Fruit fly (Drosophila melanogaster): ENCODE measurements around the gene strat.

Gene strat

dm6 chr2L:8284913-8285619 lies 35.1 kb upstream of the strat start (continued):
- peak; percentile 38 for TF ChIP-seq unpg (GFP tag; optimal IDR thresholded peaks at IDR 0.05)
- TF ChIP-seq CG10431 (GFP tag; optimal IDR thresholded peaks at IDR 0.05): peak; percentile 34
- TF ChIP-seq CG9437 (GFP tag; optimal IDR thresholded peaks at IDR 0.05): no peak
- TF ChIP-seq CG30020 (tag; optimal IDR thresholded peaks at IDR 0.05): no peak
- peak; percentile 23 for TF ChIP-seq Fer1 (GFP tag; optimal IDR thresholded peaks at IDR 0.05)
- no peak for TF ChIP-seq Six4 (GFP tag; optimal IDR thresholded peaks at IDR 0.05)
- no peak for TF ChIP-seq ssp (GFP tag; IDR thresholded peaks at IDR 0.05)
- TF ChIP-seq odd (GFP tag; optimal IDR thresholded peaks at IDR 0.05): peak; percentile 4
- TF ChIP-seq emc (GFP tag; optimal IDR thresholded peaks at IDR 0.05): no peak
- TF ChIP-seq CG5180 (GFP tag; optimal IDR thresholded peaks at IDR 0.05): peak; percentile 33
- no peak for TF ChIP-seq CG32772 (GFP tag; IDR thresholded peaks at IDR 0.05)
- TF ChIP-seq zfh1 (GFP tag; IDR thresholded peaks at IDR 0.05): no peak
- no peak for TF ChIP-seq CG2199 (GFP tag; IDR thresholded peaks at IDR 0.05)
- no peak for TF ChIP-seq Oaz (GFP tag; IDR thresholded peaks at IDR 0.05)
- no peak for TF ChIP-seq CG18011 (GFP tag; optimal IDR thresholded peaks at IDR 0.05)
- TF ChIP-seq CG1603 (tag; optimal IDR thresholded peaks at IDR 0.05): peak; percentile 21
- TF ChIP-seq caup (GFP tag; optimal IDR thresholded peaks at IDR 0.05; ENCODE audit: severe bottlenecking): no peak
- no peak for TF ChIP-seq CG32532 (GFP tag; IDR thresholded peaks at IDR 0.05)
- peak; percentile 6 for TF ChIP-seq az2 (GFP tag; optimal IDR thresholded peaks at IDR 0.05)
- TF ChIP-seq CG8388 (GFP tag; optimal IDR thresholded peaks at IDR 0.05): peak; percentile 28
- TF ChIP-seq CG31224 (GFP tag; IDR thresholded peaks at IDR 0.05): no peak
- TF ChIP-seq Hmr (GFP tag; optimal IDR thresholded peaks at IDR 0.05): no peak
- no peak for TF ChIP-seq sna (GFP tag; IDR thresholded peaks at IDR 0.05; ENCODE audit: partially characterized antibody)
- peak; percentile 74 for TF ChIP-seq Sox102F (GFP tag; optimal IDR thresholded peaks at IDR 0.05)
- TF ChIP-seq Hr78 (GFP tag; optimal IDR thresholded peaks at IDR 0.05): peak in 1 of 2 experiments; percentile 37
- no peak for TF ChIP-seq bab2 (GFP tag; optimal IDR thresholded peaks at IDR 0.05)
- TF ChIP-seq CG7372 (GFP tag; IDR thresholded peaks at IDR 0.05): no peak
- TF ChIP-seq pita (GFP tag; optimal IDR thresholded peaks at IDR 0.05): no peak
- TF ChIP-seq phol (tag; optimal IDR thresholded peaks at IDR 0.05): peak; percentile 47
- TF ChIP-seq h (optimal IDR thresholded peaks at IDR 0.05): no peak
- peak in 1 of 2 experiments; percentile 13 for TF ChIP-seq Hr51 (GFP tag; optimal IDR thresholded peaks at IDR 0.05)
- no peak for TF ChIP-seq sim (GFP tag; IDR thresholded peaks at IDR 0.05)
- no peak for TF ChIP-seq CG6175 (GFP tag; IDR thresholded peaks at IDR 0.05)
- TF ChIP-seq D (optimal IDR thresholded peaks at IDR 0.05): no peak
- TF ChIP-seq D (GFP tag; optimal IDR thresholded peaks at IDR 0.05): no peak
- no peak for TF ChIP-seq CG13123 (GFP tag; optimal IDR thresholded peaks at IDR 0.05)
- TF ChIP-seq CG10979 (tag; optimal IDR thresholded peaks at IDR 0.05): peak; percentile 29
- no peak for TF ChIP-seq prd (optimal IDR thresholded peaks at IDR 0.05)
- peak; percentile 38; the same call in 1 of the 3 replicates for TF ChIP-seq prd (GFP tag; IDR thresholded peaks at IDR 0.05)
- TF ChIP-seq Dref (GFP tag; IDR thresholded peaks at IDR 0.05): no peak
- no peak for TF ChIP-seq MTF-1 (GFP tag; optimal IDR thresholded peaks at IDR 0.05; ENCODE audit: borderline replicate concordance)
- no peak for TF ChIP-seq Dip2 (GFP tag; IDR thresholded peaks at IDR 0.05)
- no peak for TF ChIP-seq wor (GFP tag; IDR thresholded peaks at IDR 0.05)
- TF ChIP-seq ems (GFP tag; optimal IDR thresholded peaks at IDR 0.05): no peak
- TF ChIP-seq CG8089 (GFP tag; optimal IDR thresholded peaks at IDR 0.05): no peak
- no peak for TF ChIP-seq HHEX (GFP tag; optimal IDR thresholded peaks at IDR 0.05)
- TF ChIP-seq Xrp1 (GFP tag; IDR thresholded peaks at IDR 0.05): no peak; the same call in 1 of the 2 replicates
- no peak for TF ChIP-seq Adf1 (GFP tag; IDR thresholded peaks at IDR 0.05)
- TF ChIP-seq CG3281 (GFP tag; optimal IDR thresholded peaks at IDR 0.05): peak; percentile 9
- no peak for TF ChIP-seq pan (optimal IDR thresholded peaks at IDR 0.05)
- TF ChIP-seq pan (GFP tag; optimal IDR thresholded peaks at IDR 0.05 in 1 of 2, IDR thresholded peaks at IDR 0.05 in 1 of 2): no peak

All from whole organism, embryonic.